Worm (Caenorhabditis elegans) whole organism, early embryonic: ENCODE results near the gene D2096.7.
"Not testable (repeated sequence)": the region's sequence is repeated elsewhere in the genome, so short reads cannot be mapped to it uniquely, and the experiment has no call there.

Source experiments
- B0310.2 ChIP-seq: sonication (generic microtip); optimal IDR thresholded peaks from 2 replicates; lab custom pipeline; 2016; ENCODE audit warnings: mild to moderate bottlenecking, missing genetic modification characterization, missing compliant biosample characterization
- F13C5.2 ChIP-seq: sonication (generic microtip); optimal IDR thresholded peaks from 2 replicates; lab custom pipeline; 2017; ENCODE audit warnings: mild to moderate bottlenecking, missing genetic modification characterization, inconsistent platforms, missing compliant biosample characterization
- aly-1 ChIP-seq: sonication (generic microtip); optimal IDR thresholded peaks from 2 replicates; lab custom pipeline; 2016; ENCODE audit warnings: missing genetic modification characterization, missing compliant biosample characterization
- ama-1 ChIP-seq: fragments of 150-350 bp; optimal IDR thresholded peaks from 2 replicates; lab custom pipeline; 2014
- ceh-13 ChIP-seq: fragments of 200-800 bp; sonication (Bioruptor generic); optimal IDR thresholded peaks from 2 replicates; lab custom pipeline; 2018; ENCODE audit warnings: mild to moderate bottlenecking, missing genetic modification characterization, missing compliant biosample characterization
- ceh-36 ChIP-seq: sonication (generic microtip); optimal IDR thresholded peaks from 2 replicates; lab custom pipeline; 2016; ENCODE audit warnings: missing genetic modification characterization, inconsistent platforms, missing compliant biosample characterization
- ets-7 ChIP-seq: sonication (generic microtip); optimal IDR thresholded peaks from 2 replicates; lab custom pipeline; 2016; ENCODE audit warnings: missing genotype, missing genetic modification characterization, missing compliant biosample characterization
- flt-1 ChIP-seq: fragments of 200-800 bp; sonication (Bioruptor generic); IDR thresholded peaks from 2 replicates; pipeline ENCODE4 v1.3.6; 2022; ENCODE audit warnings: missing genetic modification characterization, missing compliant biosample characterization
- hmbx-1 ChIP-seq: sonication (generic microtip); optimal IDR thresholded peaks from 2 replicates; lab custom pipeline; 2016; ENCODE audit warnings: mild to moderate bottlenecking, missing genetic modification characterization, missing compliant biosample characterization
- hmg-4 ChIP-seq: fragments of 200-800 bp; sonication (Bioruptor generic); optimal IDR thresholded peaks from 2 replicates; lab custom pipeline; 2018; ENCODE audit warnings: mild to moderate bottlenecking, missing genetic modification characterization, missing compliant biosample characterization
- hnd-1 ChIP-seq: sonication (generic microtip); optimal IDR thresholded peaks from 2 replicates; lab custom pipeline; 2016; ENCODE audit warnings: missing genetic modification characterization, missing compliant biosample characterization
- pes-1 ChIP-seq: fragments of 200-800 bp; sonication (Bioruptor generic); IDR thresholded peaks from 2 replicates; pipeline ENCODE4 v1.3.6; 2022; ENCODE audit warnings: missing genetic modification reagents, missing genetic modification characterization, missing compliant biosample characterization
- scrt-1 ChIP-seq: fragments of 200-800 bp; sonication (Bioruptor generic); IDR thresholded peaks from 2 replicates; pipeline ENCODE4 v1.3.6; 2022; ENCODE audit warnings: missing genetic modification characterization, missing compliant biosample characterization
- sea-1 ChIP-seq: fragments of 200-800 bp; sonication (Bioruptor generic); conservative IDR thresholded peaks from 2 replicates; pipeline ENCODE4 v1.3.6; 2022; ENCODE audit warnings: missing genetic modification characterization, missing compliant biosample characterization
- tbx-11 ChIP-seq: fragments of 200-800 bp; sonication (Bioruptor generic); IDR thresholded peaks from 2 replicates; pipeline ENCODE4 v1.3.6; 2022; ENCODE audit warnings: missing genetic modification characterization, missing compliant biosample characterization
- tbx-37 ChIP-seq: fragments of 200-800 bp; sonication (Bioruptor generic); conservative IDR thresholded peaks from 2 replicates; pipeline ENCODE4 v1.3.6; 2022; ENCODE audit warnings: missing genetic modification reagents, missing genetic modification characterization, missing compliant biosample characterization
- tra-4 ChIP-seq: sonication (generic microtip); optimal IDR thresholded peaks from 2 replicates; lab custom pipeline; 2017; ENCODE audit warnings: missing genetic modification characterization, missing compliant biosample characterization

Gene D2096.7

ce11 chrIV:8377501-8377900, at the start of gene D2096.7:
Gene D2096.7, minus strand, starts transcription at chrIV:8377630.
- TF ChIP-seq pes-1 (no peak), hmbx-1 (tag; lab: Kevin White, UChicago) (no peak), hnd-1 (no peak)

- TF ChIP-seq ceh-36 (tag; lab: Kevin White, UChicago) = no peak
- TF ChIP-seq sea-1 (GFP tag; lab: Robert Waterston, UW) = no peak
- TF ChIP-seq B0310.2 (tag; lab: Kevin White, UChicago) = no peak
- no peak for TF ChIP-seq ceh-13 (GFP tag; lab: Kevin White, UChicago)
- TF ChIP-seq tbx-11 (GFP tag; lab: Robert Waterston, UW) = no peak
- TF ChIP-seq tra-4 (tag; lab: Kevin White, UChicago) = no peak
- TF ChIP-seq hmg-4 = no peak
- no peak for TF ChIP-seq F13C5.2 (tag; lab: Kevin White, UChicago)
- no peak for TF ChIP-seq tbx-37
- no peak for TF ChIP-seq hnd-1
- no peak for TF ChIP-seq aly-1 (tag; lab: Kevin White, UChicago)
- no peak for TF ChIP-seq ama-1 (lab: Kevin White, UChicago)
- no peak for TF ChIP-seq flt-1
- no peak for TF ChIP-seq ets-7
- TF ChIP-seq hmbx-1 (tag; lab: Kevin White, UChicago) = no peak
- TF ChIP-seq pes-1 = no peak
- TF ChIP-seq scrt-1 = no peak
These were observed 49.1 kb upstream of the D2096.7 start, which contains the start of the genes T26A8.3 and tmem-231 for ce11 chrIV:8426537-8426936. Gene T26A8.3, minus strand, starts transcription at chrIV:8426637. Gene tmem-231, plus strand, starts transcription at chrIV:8426785.

ce11 chrIV:8420961-8421360, 43.5 kb upstream of the D2096.7 start, which contains the start of gene M116.5:
Gene M116.5, minus strand, starts transcription at chrIV:8421061.
- no peak for TF ChIP-seq B0310.2 (tag; lab: Kevin White, UChicago)
- no peak for TF ChIP-seq ceh-36 (tag; lab: Kevin White, UChicago)
- TF ChIP-seq hmg-4 = no peak
- TF ChIP-seq aly-1 (tag; lab: Kevin White, UChicago) = no peak
- no peak for TF ChIP-seq sea-1 (GFP tag; lab: Robert Waterston, UW)
- TF ChIP-seq hnd-1 = no peak
- no peak for TF ChIP-seq scrt-1
- TF ChIP-seq ama-1 (lab: Kevin White, UChicago) = no peak
- no peak for TF ChIP-seq ets-7
- no peak for TF ChIP-seq flt-1
- no peak for TF ChIP-seq pes-1
- TF ChIP-seq tra-4 (tag; lab: Kevin White, UChicago) = no peak
- no peak for TF ChIP-seq tbx-37
- TF ChIP-seq ceh-13 (GFP tag; lab: Kevin White, UChicago) = no peak
- TF ChIP-seq F13C5.2 (tag; lab: Kevin White, UChicago) = no peak

- peak; percentile 72; the same call in 1 of the 2 replicates for TF ChIP-seq sea-1 (GFP tag; lab: Robert Waterston, UW)
- peak; percentile 79 for TF ChIP-seq pes-1
- peak; percentile 74 for TF ChIP-seq scrt-1
- TF ChIP-seq tbx-11 (GFP tag; lab: Robert Waterston, UW) = peak; percentile 66
- peak; percentile 69 for TF ChIP-seq flt-1
These were observed 35.1 kb upstream of the D2096.7 start for ce11 chrIV:8412538-8412937.

- TF ChIP-seq hmg-4 = no peak
- no peak for TF ChIP-seq hmbx-1 (tag; lab: Kevin White, UChicago)
- TF ChIP-seq sea-1 (GFP tag; lab: Robert Waterston, UW) = no peak
- TF ChIP-seq tbx-37 = no peak
- no peak for TF ChIP-seq aly-1 (tag; lab: Kevin White, UChicago)
- TF ChIP-seq flt-1 = no peak
- no peak for TF ChIP-seq hnd-1
- TF ChIP-seq tra-4 (tag; lab: Kevin White, UChicago) = no peak
- no peak for TF ChIP-seq F13C5.2 (tag; lab: Kevin White, UChicago)
These were observed 20.4 kb upstream of the D2096.7 start for ce11 chrIV:8397814-8398213.

ce11 chrIV:8396348-8396747, 18.9 kb upstream of the D2096.7 start, which contains the start of gene timm-17B.2:
Gene timm-17B.2, plus strand, starts transcription at chrIV:8396648.
- no peak for TF ChIP-seq ceh-13 (GFP tag; lab: Kevin White, UChicago)
- TF ChIP-seq hmbx-1 (tag; lab: Kevin White, UChicago) = no peak
- no peak for TF ChIP-seq hmg-4
- TF ChIP-seq B0310.2 (tag; lab: Kevin White, UChicago) = no peak
- TF ChIP-seq tbx-37 = no peak
- no peak for TF ChIP-seq ceh-36 (tag; lab: Kevin White, UChicago)
- TF ChIP-seq F13C5.2 (tag; lab: Kevin White, UChicago) = no peak
- TF ChIP-seq pes-1 = no peak
- TF ChIP-seq tbx-11 (GFP tag; lab: Robert Waterston, UW) = no peak
- no peak for TF ChIP-seq aly-1 (tag; lab: Kevin White, UChicago)
- TF ChIP-seq hnd-1 = no peak
- no peak for TF ChIP-seq sea-1 (GFP tag; lab: Robert Waterston, UW)
- no peak for TF ChIP-seq ets-7
- TF ChIP-seq flt-1 = no peak
- no peak for TF ChIP-seq ama-1 (lab: Kevin White, UChicago)
- no peak for TF ChIP-seq tra-4 (tag; lab: Kevin White, UChicago)

ce11 chrIV:8394105-8394504, 16.7 kb upstream of the D2096.7 start, which contains the start of gene D2096.11:
Gene D2096.11, minus strand, starts transcription at chrIV:8394205.
- TF ChIP-seq ceh-13 (GFP tag; lab: Kevin White, UChicago) (no peak), tbx-37 (no peak), hnd-1 (no peak), tbx-11 (GFP tag; lab: Robert Waterston, UW) (no peak), pes-1 (no peak), hmbx-1 (tag; lab: Kevin White, UChicago) (no peak), sea-1 (GFP tag; lab: Robert Waterston, UW) (no peak), flt-1 (no peak), aly-1 (tag; lab: Kevin White, UChicago) (no peak), ama-1 (lab: Kevin White, UChicago) (no peak), ceh-36 (tag; lab: Kevin White, UChicago) (no peak), ets-7 (no peak), scrt-1 (no peak), F13C5.2 (tag; lab: Kevin White, UChicago) (no peak), hmg-4 (no peak), tra-4 (tag; lab: Kevin White, UChicago) (no peak), B0310.2 (tag; lab: Kevin White, UChicago) (no peak)

- not testable (repeated sequence) for TF ChIP-seq flt-1; ceh-13 (GFP tag; lab: Kevin White, UChicago); hmbx-1 (tag; lab: Kevin White, UChicago)
These were observed 11.7 kb upstream of the D2096.7 start, which contains the start of gene D2096.10 for ce11 chrIV:8389139-8389538. Gene D2096.10, minus strand, starts transcription at chrIV:8389239.
